Fruit fly (Drosophila melanogaster) whole organism, wandering third instar larva: ENCODE results near the gene CG9926.

ENCODE experiments used
- Abd-B ChIP-seq: fragments of >200 bp; optimal IDR thresholded peaks from 2 replicates; lab custom pipeline; 2017; ENCODE audit warnings: missing biosample characterization, missing genetic modification characterization
- CG9705 ChIP-seq: fragments of 200-800 bp; sonication (Bioruptor generic); optimal IDR thresholded peaks from 2 replicates; lab custom pipeline; 2018; ENCODE audit warnings: missing biosample characterization, mild to moderate bottlenecking, missing genetic modification characterization
- GATAd ChIP-seq: sonication (Bioruptor generic); optimal IDR thresholded peaks from 2 replicates; lab custom pipeline; 2016; ENCODE audit warnings: missing biosample characterization, missing genetic modification characterization
- Hr78 ChIP-seq: fragments of >200 bp; optimal IDR thresholded peaks from 2 replicates; lab custom pipeline; 2017; ENCODE audit warnings: missing biosample characterization, missing genetic modification characterization
- Jra ChIP-seq: sonication (Bioruptor generic); optimal IDR thresholded peaks from 2 replicates; lab custom pipeline; 2016; ENCODE audit warnings: missing biosample characterization, missing genetic modification characterization
- Myc ChIP-seq: fragments of >200 bp; optimal IDR thresholded peaks from 2 replicates; lab custom pipeline; 2017
- br ChIP-seq: fragments of 200-800 bp; sonication (Bioruptor generic); optimal IDR thresholded peaks from 2 replicates; lab custom pipeline; 2016; ENCODE audit warnings: missing biosample characterization, missing genetic modification characterization
- ey ChIP-seq: fragments of 200-800 bp; sonication (Bioruptor generic); optimal IDR thresholded peaks from 2 replicates; lab custom pipeline; 2016; ENCODE audit warnings: missing biosample characterization, missing genetic modification characterization
- fru ChIP-seq: fragments of 200-800 bp; sonication (Bioruptor generic); optimal IDR thresholded peaks from 3 replicates; lab custom pipeline; 2016; ENCODE audit warnings: missing biosample characterization, mild to moderate bottlenecking, missing genetic modification characterization
- h ChIP-seq: fragments of 200-800 bp; sonication (Bioruptor generic); optimal IDR thresholded peaks from 3 replicates; lab custom pipeline; 2016; ENCODE audit warnings: missing biosample characterization, mild to moderate bottlenecking, missing genetic modification characterization
- lola ChIP-seq: fragments of >200 bp; optimal IDR thresholded peaks from 2 replicates; lab custom pipeline; 2017; ENCODE audit warnings: missing biosample characterization, missing genetic modification characterization
- psq ChIP-seq: fragments of 200-800 bp; sonication (Bioruptor generic); optimal IDR thresholded peaks from 3 replicates; lab custom pipeline; 2017; ENCODE audit warnings: missing biosample characterization, mild to moderate bottlenecking, missing genetic modification characterization, moderate library complexity

dm6 chr3R:13964513-13964975 is 13.6 kb upstream of the CG9926 start, which contains the start of gene Orc2:
- TF ChIP-seq Hr78 (GFP tag; lab: Kevin White, UChicago) (no peak), CG9705 (GFP tag; lab: Kevin White, UChicago) (no peak), Myc (peak; percentile 85), Abd-B (GFP tag; lab: Kevin White, UChicago) (no peak), lola (GFP tag; lab: Kevin White, UChicago) (no peak), ey (GFP tag; lab: Kevin White, UChicago) (no peak), GATAd (GFP tag; lab: Kevin White, UChicago) (no peak), Jra (GFP tag; lab: Kevin White, UChicago) (no peak), h (no peak), br (no peak), fru (no peak), psq (peak; percentile 19)
